Worm (Caenorhabditis elegans) whole organism, L4/young adult: Measurements from ENCODE around the gene T22E5.6.

Experiments used
- W03F9.2 ChIP-seq: fragments of 150-350 bp; optimal IDR thresholded peaks from 2 replicates; lab custom pipeline; 2014; ENCODE audit warnings: missing biosample characterization, missing genetic modification characterization
- dao-5 ChIP-seq: sonication (generic microtip); optimal IDR thresholded peaks from 2 replicates; lab custom pipeline; 2016; ENCODE audit warnings: missing genotype, missing genetic modification characterization, moderate library complexity, missing compliant biosample characterization
- him-1 ChIP-seq: sonication (generic microtip); optimal IDR thresholded peaks from 2 replicates; lab custom pipeline; 2016; ENCODE audit warnings: missing genotype, missing genetic modification reagents, missing genetic modification characterization, missing compliant biosample characterization

Gene T22E5.6

ce11 chrX:6443373-6443772 lies 27.2 kb upstream of the T22E5.6 start, which contains the start of gene K10C2.7:
Gene K10C2.7 (minus strand): TSS chrX:6443473.
- TF ChIP-seq W03F9.2 (tag; lab: Kevin White, UChicago) (no peak), dao-5 (no peak), him-1 (tag; lab: Kevin White, UChicago) (no peak)

- TF ChIP-seq dao-5 = no peak
- no peak for TF ChIP-seq him-1 (tag; lab: Kevin White, UChicago)
- no peak for TF ChIP-seq W03F9.2 (tag; lab: Kevin White, UChicago)
Measured at ce11 chrX:6440464-6440863, 24.3 kb upstream of the T22E5.6 start, which contains the start of gene K10C2.14. Gene K10C2.14 (minus strand): TSS chrX:6440564.

ce11 chrX:6437545-6437944 lies 21.3 kb upstream of the T22E5.6 start, which contains the start of gene K10C2.8:
Gene K10C2.8 (minus strand): TSS chrX:6437645.
- no peak for TF ChIP-seq dao-5
- TF ChIP-seq him-1 (tag; lab: Kevin White, UChicago) = no peak
- TF ChIP-seq W03F9.2 (tag; lab: Kevin White, UChicago) = no peak

- no peak for TF ChIP-seq W03F9.2 (tag; lab: Kevin White, UChicago)
- TF ChIP-seq him-1 (tag; lab: Kevin White, UChicago) = no peak
- TF ChIP-seq dao-5 = no peak
Measured at ce11 chrX:6435812-6436211, 19.6 kb upstream of the T22E5.6 start.

- TF ChIP-seq W03F9.2 (tag; lab: Kevin White, UChicago) (no peak), him-1 (tag; lab: Kevin White, UChicago) (no peak), dao-5 (no peak)
Measured at ce11 chrX:6433688-6434087, 17.5 kb upstream of the T22E5.6 start, which contains the start of gene K10C2.2. Gene K10C2.2 (minus strand): TSS chrX:6433788.

- TF ChIP-seq W03F9.2 (tag; lab: Kevin White, UChicago) = no peak
- no peak for TF ChIP-seq him-1 (tag; lab: Kevin White, UChicago)
- TF ChIP-seq dao-5 = no peak
Measured at ce11 chrX:6430510-6430909, 14.3 kb upstream of the T22E5.6 start, which contains the start of gene ctsa-2. Gene ctsa-2 (minus strand): TSS chrX:6430610.

ce11 chrX:6429552-6429951 lies 13.3 kb upstream of the T22E5.6 start:
- TF ChIP-seq dao-5 (no peak), W03F9.2 (tag; lab: Kevin White, UChicago) (no peak), him-1 (tag; lab: Kevin White, UChicago) (no peak)

ce11 chrX:6427147-6427546 lies 10.9 kb upstream of the T22E5.6 start:
- TF ChIP-seq W03F9.2 (tag; lab: Kevin White, UChicago) = no peak
- no peak for TF ChIP-seq him-1 (tag; lab: Kevin White, UChicago)
- no peak for TF ChIP-seq dao-5

- TF ChIP-seq him-1 (tag; lab: Kevin White, UChicago) (no peak), W03F9.2 (tag; lab: Kevin White, UChicago) (no peak), dao-5 (no peak)
Measured at ce11 chrX:6420681-6421080, 4.5 kb upstream of the T22E5.6 start, which contains the start of gene K10C2.12. Gene K10C2.12 (minus strand): TSS chrX:6420781.

ce11 chrX:6419113-6419512 lies 2.9 kb upstream of the T22E5.6 start:
- TF ChIP-seq him-1 (tag; lab: Kevin White, UChicago) (no peak), W03F9.2 (tag; lab: Kevin White, UChicago) (no peak), dao-5 (no peak)

- TF ChIP-seq him-1 (tag; lab: Kevin White, UChicago) (no peak), W03F9.2 (tag; lab: Kevin White, UChicago) (no peak), dao-5 (no peak)
Measured at ce11 chrX:6413583-6413982, 2.6 kb downstream of the T22E5.6 start.

ce11 chrX:6412575-6412974 lies 3.6 kb downstream of the T22E5.6 start, which contains the start of gene T22E5.1:
Gene T22E5.1 (plus strand): TSS chrX:6412875.
- TF ChIP-seq him-1 (tag; lab: Kevin White, UChicago) (no peak), W03F9.2 (tag; lab: Kevin White, UChicago) (no peak), dao-5 (no peak)

ce11 chrX:6410177-6410765 lies 5.9 kb downstream of the T22E5.6 start, which contains the start of gene mup-2:
Gene mup-2 (minus strand): TSS chrX:6410227.
- no peak for TF ChIP-seq him-1 (tag; lab: Kevin White, UChicago)
- TF ChIP-seq dao-5 = no peak
- TF ChIP-seq W03F9.2 (tag; lab: Kevin White, UChicago) = no peak

ce11 chrX:6408713-6409112 lies 7.5 kb downstream of the T22E5.6 start:
- no peak for TF ChIP-seq dao-5
- TF ChIP-seq him-1 (tag; lab: Kevin White, UChicago) = no peak
- no peak for TF ChIP-seq W03F9.2 (tag; lab: Kevin White, UChicago)

- TF ChIP-seq dao-5 = no peak
- TF ChIP-seq W03F9.2 (tag; lab: Kevin White, UChicago) = no peak
- no peak for TF ChIP-seq him-1 (tag; lab: Kevin White, UChicago)
Measured at ce11 chrX:6408286-6408685, 7.9 kb downstream of the T22E5.6 start.
